Worm (Caenorhabditis elegans) whole organism, L3 larva: ENCODE measurements around the gene tbc-10.

Source experiments
- ZK546.5 ChIP-seq: sonication (generic microtip); optimal IDR thresholded peaks from 2 replicates; lab custom pipeline; 2017; ENCODE audit warnings: missing biosample characterization, missing genetic modification characterization
- aly-2 ChIP-seq: fragments of 150-350 bp; optimal IDR thresholded peaks from 2 replicates; lab custom pipeline; 2014; ENCODE audit warnings: missing biosample characterization, missing genetic modification characterization
- ceh-16 ChIP-seq: sonication (generic microtip); optimal IDR thresholded peaks from 2 replicates; lab custom pipeline; 2017; ENCODE audit warnings: missing biosample characterization, missing genetic modification characterization
- ceh-28 ChIP-seq: fragments of 150-350 bp; optimal IDR thresholded peaks from 2 replicates; lab custom pipeline; 2014; ENCODE audit warnings: missing biosample characterization, missing genetic modification reagents, missing genetic modification characterization
- egl-5 ChIP-seq: fragments of 150-350 bp; optimal IDR thresholded peaks from 2 replicates; lab custom pipeline; 2017; ENCODE audit warnings: missing biosample characterization, missing genetic modification reagents, missing genetic modification characterization, inconsistent platforms
- elt-1 ChIP-seq: fragments of 150-350 bp; optimal IDR thresholded peaks from 2 replicates; lab custom pipeline; 2014; ENCODE audit warnings: missing biosample characterization, missing genetic modification characterization
- elt-2 ChIP-seq: sonication (generic microtip); optimal IDR thresholded peaks from 2 replicates; lab custom pipeline; 2016; ENCODE audit warnings: missing genetic modification reagents, mild to moderate bottlenecking, missing genetic modification characterization, missing compliant biosample characterization
- elt-3 ChIP-seq, 3 experiments: fragments of 150-350 bp in 1 of 3; sonication (generic microtip) in 2 of 3; optimal IDR thresholded peaks; 2 replicates in 2 of 3; 4 replicates in 1 of 3; lab custom pipeline; 2014 to 2017; ENCODE audit warnings: missing biosample characterization in 3 of 3, missing genetic modification characterization in 3 of 3
- eor-1 ChIP-seq, 2 experiments: fragments of 150-350 bp; optimal IDR thresholded peaks; 2 replicates each; lab custom pipeline; 2014 to 2018; ENCODE audit warnings: missing biosample characterization in 2 of 2, missing genetic modification characterization in 2 of 2
- fkh-10 ChIP-seq: sonication (generic microtip); optimal IDR thresholded peaks from 2 replicates; lab custom pipeline; 2017; ENCODE audit warnings: missing biosample characterization, missing genetic modification reagents, missing genetic modification characterization
- fkh-2 ChIP-seq: fragments of 150-350 bp; optimal IDR thresholded peaks from 2 replicates; lab custom pipeline; 2014; ENCODE audit warnings: missing biosample characterization, missing genetic modification reagents, missing genetic modification characterization
- hmg-11 ChIP-seq: sonication (generic microtip); optimal IDR thresholded peaks from 2 replicates; lab custom pipeline; 2016; ENCODE audit warnings: missing genetic modification characterization, missing compliant biosample characterization
- jun-1 ChIP-seq: fragments of 150-350 bp; optimal IDR thresholded peaks from 2 replicates; lab custom pipeline; 2014; ENCODE audit warnings: missing biosample characterization, missing genetic modification reagents, missing genetic modification characterization
- lin-15B ChIP-seq: fragments of 150-350 bp; optimal IDR thresholded peaks from 2 replicates; lab custom pipeline; 2014; ENCODE audit warnings: missing biosample characterization, missing genetic modification characterization
- lin-39 ChIP-seq: fragments of 150-350 bp; optimal IDR thresholded peaks from 2 replicates; lab custom pipeline; 2018; ENCODE audit warnings: missing biosample characterization, missing genetic modification reagents, missing genetic modification characterization
- mdl-1 ChIP-seq: fragments of 150-350 bp; optimal IDR thresholded peaks from 2 replicates; lab custom pipeline; 2014; ENCODE audit warnings: missing biosample characterization, missing genetic modification characterization
- mml-1 ChIP-seq: fragments of 150-350 bp; sonication (generic microtip); optimal IDR thresholded peaks from 3 replicates; lab custom pipeline; 2014; ENCODE audit warnings: missing biosample characterization, missing genetic modification characterization
- nfya-1 ChIP-seq: sonication (generic microtip); optimal IDR thresholded peaks from 2 replicates; lab custom pipeline; 2017; ENCODE audit warnings: missing genetic modification characterization, mild to moderate bottlenecking, missing compliant biosample characterization, antibody characterized with exemption, moderate library complexity; ENCODE audit not compliant: insufficient read depth
- nhr-12 ChIP-seq: fragments of 150-350 bp; optimal IDR thresholded peaks from 2 replicates; lab custom pipeline; 2014; ENCODE audit warnings: missing biosample characterization, missing genetic modification characterization
- nhr-23 ChIP-seq: fragments of 150-350 bp; optimal IDR thresholded peaks from 2 replicates; lab custom pipeline; 2014; ENCODE audit warnings: missing biosample characterization, missing genetic modification reagents, missing genetic modification characterization
- nhr-237 ChIP-seq: fragments of 150-350 bp; optimal IDR thresholded peaks from 2 replicates; lab custom pipeline; 2014; ENCODE audit warnings: missing biosample characterization, missing genetic modification characterization
- nhr-25 ChIP-seq: sonication (generic microtip); optimal IDR thresholded peaks from 2 replicates; lab custom pipeline; 2017; ENCODE audit warnings: missing biosample characterization, missing genetic modification characterization
- nhr-28 ChIP-seq: fragments of 150-350 bp; optimal IDR thresholded peaks from 2 replicates; lab custom pipeline; 2014; ENCODE audit warnings: missing biosample characterization, missing genetic modification characterization
- nhr-43 ChIP-seq: sonication (generic microtip); optimal IDR thresholded peaks from 2 replicates; lab custom pipeline; 2016; ENCODE audit warnings: mild to moderate bottlenecking, missing genetic modification characterization, missing compliant biosample characterization; ENCODE audit not compliant: poor library complexity, severe bottlenecking
- nhr-77 ChIP-seq: fragments of 150-350 bp; optimal IDR thresholded peaks from 2 replicates; lab custom pipeline; 2014; ENCODE audit warnings: missing biosample characterization, missing genetic modification characterization
- pha-4 ChIP-seq: fragments of 150-350 bp; optimal IDR thresholded peaks from 2 replicates; lab custom pipeline; 2014; ENCODE audit warnings: missing biosample characterization, missing genetic modification reagents, missing genetic modification characterization
- pqm-1 ChIP-seq: fragments of 150-350 bp; optimal IDR thresholded peaks from 2 replicates; lab custom pipeline; 2017; ENCODE audit warnings: missing biosample characterization, missing genetic modification characterization, inconsistent platforms
- skn-1 ChIP-seq: fragments of 150-350 bp; optimal IDR thresholded peaks from 2 replicates; lab custom pipeline; 2014; ENCODE audit warnings: missing biosample characterization, missing genetic modification characterization
- tbx-2 ChIP-seq: sonication (generic microtip); optimal IDR thresholded peaks from 2 replicates; lab custom pipeline; 2016; ENCODE audit warnings: mild to moderate bottlenecking, missing genetic modification characterization, missing compliant biosample characterization
- zag-1 ChIP-seq: fragments of 150-350 bp; optimal IDR thresholded peaks from 2 replicates; lab custom pipeline; 2014; ENCODE audit warnings: missing biosample characterization, missing genetic modification characterization

tbc-10 gene

ce11 chrIII:961948-962347 lies 21.1 kb upstream of the tbc-10 start, which contains the start of gene fbxa-51:
TSS of gene fbxa-51 (plus strand) at chrIII:962269.
- TF ChIP-seq elt-2 (tag; lab: Kevin White, UChicago) (peak; percentile 58), skn-1 (no peak)

ce11 chrIII:964637-965036 lies 18.4 kb upstream of the tbc-10 start:
- TF ChIP-seq hmg-11 (tag; lab: Kevin White, UChicago) (no peak), ceh-28 (tag; lab: Kevin White, UChicago) (no peak), nhr-23 (tag; lab: Kevin White, UChicago) (no peak), pqm-1 (tag; lab: Kevin White, UChicago) (no peak)

DNA sequence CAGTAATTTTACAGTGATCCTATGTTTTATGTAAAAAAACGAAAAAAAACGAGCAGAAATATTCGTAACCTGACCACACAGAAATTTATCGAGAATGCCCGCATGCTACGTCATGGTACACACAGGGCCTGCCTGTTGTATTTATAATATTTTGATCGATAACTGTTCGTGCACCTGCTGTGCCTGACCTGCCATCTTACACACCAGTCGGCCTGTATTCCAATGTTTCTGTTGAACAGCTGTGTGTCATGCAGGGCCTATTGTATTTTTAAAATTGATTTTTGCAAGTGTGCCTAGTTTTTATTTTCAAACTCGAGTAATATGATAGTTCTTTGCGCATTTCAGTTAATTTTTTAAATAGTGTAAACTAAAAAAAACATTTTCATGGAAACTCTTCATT lies 16.8 kb upstream of the tbc-10 start:
- TF ChIP-seq mml-1 (no peak), tbx-2 (tag; lab: Kevin White, UChicago) (no peak), nhr-28 (no peak), lin-15B (no peak)

ce11 chrIII:970928-971327 lies 12.1 kb upstream of the tbc-10 start:
- no peak for TF ChIP-seq ceh-16
- no peak for TF ChIP-seq fkh-10 (GFP tag; lab: Kevin White, UChicago)
- TF ChIP-seq nhr-77 (tag; lab: Kevin White, UChicago), result no peak
- no peak for TF ChIP-seq jun-1 (tag; lab: Kevin White, UChicago)
- TF ChIP-seq nfya-1 (tag; lab: Kevin White, UChicago), result no peak
- no peak for TF ChIP-seq ceh-28 (tag; lab: Kevin White, UChicago)
- TF ChIP-seq mml-1, result no peak
- TF ChIP-seq ZK546.5, result no peak
- no peak for TF ChIP-seq nhr-43 (tag; lab: Kevin White, UChicago)

- TF ChIP-seq nhr-25 (tag; lab: Kevin White, UChicago) (no peak), zag-1 (no peak), fkh-2 (tag; lab: Kevin White, UChicago) (no peak), mdl-1 (tag; lab: Kevin White, UChicago) (no peak), elt-2 (tag; lab: Kevin White, UChicago) (no peak), nhr-43 (tag; lab: Kevin White, UChicago) (no peak), pqm-1 (tag; lab: Kevin White, UChicago) (no peak), aly-2 (tag; lab: Kevin White, UChicago) (no peak), nhr-12 (tag; lab: Kevin White, UChicago) (no peak)
Observed at ce11 chrIII:978889-979288, 4.2 kb upstream of the tbc-10 start.

DNA sequence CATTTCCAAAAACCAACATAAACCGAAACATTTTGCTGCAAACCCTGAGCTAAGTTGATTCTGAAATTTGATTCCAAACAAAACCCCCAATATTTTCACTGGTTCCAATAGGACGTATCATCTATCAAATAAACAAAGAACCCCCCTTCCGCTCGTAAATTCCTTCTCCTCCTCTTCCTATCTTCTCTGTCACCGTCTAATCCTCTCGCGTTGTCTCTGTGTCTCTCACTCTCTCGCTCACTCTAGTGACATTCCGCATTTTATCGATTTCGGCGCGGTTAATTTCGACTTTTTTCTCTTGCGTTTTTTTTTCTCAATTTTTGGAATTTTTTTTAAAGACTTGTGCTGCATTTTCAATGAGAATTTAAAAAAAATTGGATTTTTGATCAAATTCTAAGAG lies 1.1 kb upstream of the tbc-10 start:
- TF ChIP-seq nfya-1 (tag; lab: Kevin White, UChicago) (peak; percentile 77), ceh-28 (tag; lab: Kevin White, UChicago) (peak; percentile 89), pqm-1 (tag; lab: Kevin White, UChicago) (no peak), tbx-2 (tag; lab: Kevin White, UChicago) (no peak), hmg-11 (tag; lab: Kevin White, UChicago) (peak; percentile 55), nhr-237 (tag; lab: Kevin White, UChicago) (no peak), elt-2 (tag; lab: Kevin White, UChicago) (peak; percentile 45), nhr-25 (tag; lab: Kevin White, UChicago) (peak; percentile 1), lin-39 (tag; lab: Kevin White, UChicago) (peak; percentile 70), nhr-43 (tag; lab: Kevin White, UChicago) (no peak)

DNA sequence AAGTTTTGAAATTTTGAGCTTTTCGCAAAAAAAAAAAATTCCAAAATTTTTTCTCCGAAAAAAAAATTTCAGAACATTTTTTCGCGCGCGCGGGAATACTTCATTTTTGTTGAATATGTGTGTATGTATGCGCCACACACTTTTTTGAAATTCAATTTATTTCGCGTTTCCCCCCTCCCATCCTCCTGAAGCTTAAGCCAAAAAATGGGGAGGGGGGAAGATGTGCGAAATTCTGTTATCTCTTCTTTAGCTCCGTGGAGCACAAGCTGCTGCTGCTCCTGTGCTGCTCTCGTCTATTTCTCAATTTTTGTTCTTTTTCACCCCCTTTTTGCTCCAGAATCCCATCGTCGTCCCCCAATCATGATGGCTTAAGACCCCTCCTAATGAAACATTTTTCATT lies 6.5 kb downstream of the tbc-10 start:
- TF ChIP-seq elt-1 (tag; lab: Kevin White, UChicago) (no peak), fkh-10 (GFP tag; lab: Kevin White, UChicago) (peak; percentile 84)

DNA sequence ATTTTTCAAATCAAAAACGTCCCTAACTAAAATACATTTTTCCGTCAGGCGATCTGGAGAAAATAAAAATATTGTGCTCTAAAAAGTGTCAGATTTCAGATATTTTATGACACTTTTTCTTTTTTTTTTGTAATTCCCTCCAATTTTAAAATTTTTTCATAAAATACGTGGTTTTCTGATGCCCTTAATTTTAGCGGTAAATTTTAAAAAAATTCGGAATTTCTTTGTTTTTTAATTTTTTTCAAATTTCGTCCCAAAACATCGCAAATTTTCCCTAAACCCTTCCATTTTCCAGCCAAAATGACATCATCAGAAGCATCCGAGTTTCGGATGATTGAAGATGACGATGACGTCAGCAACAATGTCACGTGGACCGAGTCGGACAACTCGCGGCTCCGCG lies 8.5 kb downstream of the tbc-10 start, which contains the start of gene trp-2:
trp-2 (plus strand) TSS at position 301 of the 400 bp plus-strand sequence.
- TF ChIP-seq ZK546.5 (no peak), egl-5 (no peak), eor-1 (tag; optimal IDR thresholded peaks at IDR 0.05; lab: Kevin White, UChicago) (no peak), elt-3 (tag; optimal IDR thresholded peaks at IDR 0.05; lab: Kevin White, UChicago) (no peak), fkh-2 (tag; lab: Kevin White, UChicago) (no peak), aly-2 (tag; lab: Kevin White, UChicago) (no peak), ceh-28 (tag; lab: Kevin White, UChicago) (no peak), pha-4 (tag; lab: Kevin White, UChicago) (no peak), nhr-23 (tag; lab: Kevin White, UChicago) (no peak), nhr-25 (tag; lab: Kevin White, UChicago) (no peak)
